Fruit fly (Drosophila melanogaster) whole organism, embryonic: ENCODE results near the gene COX7B.

ENCODE experiments used
- Asciz ChIP-seq: fragments of 200-800 bp; sonication (Bioruptor generic); optimal IDR thresholded peaks from 2 replicates; lab custom pipeline; 2017; ENCODE audit warnings: missing biosample characterization, mild to moderate bottlenecking, missing genetic modification characterization, missing genetic modification reagents
- CG10147 ChIP-seq: fragments of 200-800 bp; sonication (Bioruptor generic); optimal IDR thresholded peaks from 2 replicates; lab custom pipeline; 2019; ENCODE audit warnings: missing biosample characterization, mild to moderate bottlenecking, missing genetic modification characterization, moderate library complexity
- CG11504 ChIP-seq: fragments of 200-800 bp; sonication (Bioruptor generic); optimal IDR thresholded peaks from 3 replicates; lab custom pipeline; 2019; ENCODE audit warnings: missing biosample characterization, mild to moderate bottlenecking, missing genetic modification characterization, moderate library complexity
- CG13296 ChIP-seq: fragments of 200-800 bp; sonication (Bioruptor generic); optimal IDR thresholded peaks from 3 replicates; lab custom pipeline; 2018; ENCODE audit warnings: missing biosample characterization, mild to moderate bottlenecking, missing genetic modification characterization
- CG14441 ChIP-seq: fragments of 200-800 bp; sonication (Bioruptor generic); IDR thresholded peaks from 2 replicates; pipeline ENCODE4 v1.3.6; 2022; ENCODE audit warnings: missing biosample characterization, missing genetic modification characterization
- CG15269 ChIP-seq: fragments of 200-800 bp; sonication (Bioruptor generic); optimal IDR thresholded peaks from 2 replicates; lab custom pipeline; 2018; ENCODE audit warnings: missing biosample characterization, mild to moderate bottlenecking, missing genetic modification characterization, moderate library complexity
- CG17186 ChIP-seq: fragments of 200-800 bp; sonication (Bioruptor generic); optimal IDR thresholded peaks from 3 replicates; lab custom pipeline; 2017; ENCODE audit warnings: missing biosample characterization, missing genetic modification reagents, missing genetic modification characterization
- CG2120 ChIP-seq: fragments of 200-800 bp; sonication (Bioruptor generic); optimal IDR thresholded peaks from 3 replicates; lab custom pipeline; 2016; ENCODE audit warnings: missing biosample characterization, missing genetic modification characterization
- CG2678 ChIP-seq: fragments of 200-800 bp; sonication (Bioruptor generic); optimal IDR thresholded peaks from 3 replicates; lab custom pipeline; 2019; ENCODE audit warnings: missing biosample characterization, mild to moderate bottlenecking, missing genetic modification characterization, moderate library complexity
- CG34376 ChIP-seq: fragments of 200-800 bp; sonication (Bioruptor generic); optimal IDR thresholded peaks from 2 replicates; lab custom pipeline; 2018; ENCODE audit warnings: missing biosample characterization, mild to moderate bottlenecking, missing genetic modification characterization
- CG3838 ChIP-seq: fragments of 200-800 bp; sonication (Bioruptor generic); optimal IDR thresholded peaks from 3 replicates; lab custom pipeline; 2016; ENCODE audit warnings: missing biosample characterization, missing genetic modification characterization
- CG7745 ChIP-seq: fragments of 200-800 bp; sonication (Bioruptor generic); optimal IDR thresholded peaks from 2 replicates; lab custom pipeline; 2018; ENCODE audit warnings: missing biosample characterization, mild to moderate bottlenecking, missing genetic modification characterization, moderate library complexity
- CG7839 ChIP-seq: fragments of 200-800 bp; sonication (Bioruptor generic); optimal IDR thresholded peaks from 3 replicates; lab custom pipeline; 2018; ENCODE audit warnings: missing biosample characterization, mild to moderate bottlenecking, missing genetic modification characterization, moderate library complexity
- CG9437 ChIP-seq: fragments of 200-800 bp; sonication (Bioruptor generic); optimal IDR thresholded peaks from 2 replicates; lab custom pipeline; 2018; ENCODE audit warnings: missing biosample characterization, mild to moderate bottlenecking, missing genetic modification characterization
- CG9817 ChIP-seq: fragments of 200-800 bp; sonication (Bioruptor generic); optimal IDR thresholded peaks from 2 replicates; lab custom pipeline; 2018; ENCODE audit warnings: missing biosample characterization, mild to moderate bottlenecking, missing genetic modification characterization, moderate library complexity
- CG9932 ChIP-seq: fragments of 200-800 bp; sonication (Bioruptor generic); IDR thresholded peaks from 2 replicates; pipeline ENCODE4 v1.3.6; 2022; ENCODE audit warnings: missing biosample characterization, missing genetic modification characterization
- Camta ChIP-seq: fragments of 200-800 bp; sonication (Bioruptor generic); optimal IDR thresholded peaks from 2 replicates; lab custom pipeline; 2016; ENCODE audit warnings: missing biosample characterization, missing genetic modification characterization
- D19A ChIP-seq: fragments of 200-800 bp; optimal IDR thresholded peaks from 3 replicates; lab custom pipeline; 2019; ENCODE audit warnings: missing biosample characterization, mild to moderate bottlenecking, missing genetic modification characterization, moderate library complexity
- Dbx ChIP-seq: fragments of 200-800 bp; sonication (Bioruptor generic); IDR thresholded peaks from 3 replicates; pipeline ENCODE4 v1.3.6; 2022; ENCODE audit warnings: missing biosample characterization, missing genetic modification characterization
- Dip2 ChIP-seq: fragments of 200-800 bp; sonication (Bioruptor generic); IDR thresholded peaks from 2 replicates; pipeline ENCODE4 v1.3.6; 2022; ENCODE audit warnings: missing biosample characterization, missing genetic modification characterization
- Fer3 ChIP-seq: fragments of 200-800 bp; sonication (Bioruptor generic); optimal IDR thresholded peaks from 2 replicates; lab custom pipeline; 2018; ENCODE audit warnings: missing biosample characterization, mild to moderate bottlenecking, missing genetic modification characterization, moderate library complexity
- HLH54F ChIP-seq: fragments of 200-800 bp; sonication (Bioruptor generic); optimal IDR thresholded peaks from 3 replicates; lab custom pipeline; 2016; ENCODE audit warnings: missing biosample characterization, missing genetic modification characterization
- Hmr ChIP-seq: fragments of 200-800 bp; sonication (Bioruptor generic); optimal IDR thresholded peaks from 3 replicates; lab custom pipeline; 2017; ENCODE audit warnings: mild to moderate bottlenecking, missing biosample characterization, missing genetic modification reagents, missing genetic modification characterization
- Hr51 ChIP-seq, 2 experiments: fragments of 200-800 bp; sonication (Bioruptor generic); optimal IDR thresholded peaks; 2 replicates in 1 of 2; 3 replicates in 1 of 2; lab custom pipeline; 2016 to 2018; ENCODE audit warnings: missing biosample characterization in 2 of 2, missing genetic modification characterization in 2 of 2, mild to moderate bottlenecking in 1 of 2, moderate library complexity in 1 of 2
- Med ChIP-seq: fragments of 200-800 bp; sonication (Bioruptor generic); peaks from one replicate; lab custom pipeline; 2016; ENCODE audit warnings: missing biosample characterization, missing genetic modification characterization, mild to moderate bottlenecking, inconsistent platforms, moderate library complexity
- Mes4 ChIP-seq: fragments of 200-800 bp; sonication (Bioruptor generic); optimal IDR thresholded peaks from 2 replicates; lab custom pipeline; 2016; ENCODE audit warnings: missing biosample characterization, missing genetic modification characterization
- PHDP ChIP-seq: fragments of 200-800 bp; sonication (Bioruptor generic); optimal IDR thresholded peaks from 3 replicates; lab custom pipeline; 2018; ENCODE audit warnings: missing biosample characterization, mild to moderate bottlenecking, missing genetic modification characterization, moderate library complexity
- Sin3A ChIP-seq: fragments of >200 bp; optimal IDR thresholded peaks from 2 replicates; lab custom pipeline; 2018
- Sox100B ChIP-seq: fragments of 200-800 bp; sonication (Bioruptor generic); optimal IDR thresholded peaks from 3 replicates; lab custom pipeline; 2018; ENCODE audit warnings: missing biosample characterization, mild to moderate bottlenecking, missing genetic modification characterization
- bab2 ChIP-seq: fragments of 200-800 bp; sonication (Bioruptor generic); optimal IDR thresholded peaks from 2 replicates; lab custom pipeline; 2016; ENCODE audit warnings: missing biosample characterization, missing genetic modification characterization
- caup ChIP-seq: fragments of 200-800 bp; sonication (Bioruptor generic); optimal IDR thresholded peaks from 3 replicates; lab custom pipeline; 2017; ENCODE audit warnings: missing biosample characterization, mild to moderate bottlenecking, missing genetic modification characterization, moderate library complexity; ENCODE audit not compliant: severe bottlenecking
- dpn ChIP-seq, 2 experiments: fragments of 200-800 bp; sonication (Bioruptor generic); optimal IDR thresholded peaks; 3 replicates each; lab custom pipeline; 2016; ENCODE audit warnings: missing biosample characterization in 2 of 2, missing genetic modification characterization in 2 of 2
- exex ChIP-seq: fragments of 200-800 bp; sonication (Bioruptor generic); optimal IDR thresholded peaks from 4 replicates; lab custom pipeline; 2018; ENCODE audit warnings: missing biosample characterization, mild to moderate bottlenecking, missing genetic modification characterization, moderate library complexity
- fd96Cb ChIP-seq: fragments of 200-800 bp; sonication (Bioruptor generic); optimal IDR thresholded peaks from 2 replicates; lab custom pipeline; 2018; ENCODE audit warnings: missing biosample characterization, mild to moderate bottlenecking, missing genetic modification characterization, moderate library complexity
- grn ChIP-seq: fragments of 200-800 bp; sonication (Bioruptor generic); optimal IDR thresholded peaks from 3 replicates; lab custom pipeline; 2017; ENCODE audit warnings: missing biosample characterization, missing genetic modification characterization
- gro ChIP-seq: fragments of 200-800 bp; sonication (Bioruptor generic); optimal IDR thresholded peaks from 2 replicates; lab custom pipeline; 2016; ENCODE audit warnings: missing biosample characterization, missing genetic modification characterization
- lab ChIP-seq: fragments of 200-800 bp; sonication (Bioruptor generic); optimal IDR thresholded peaks from 3 replicates; lab custom pipeline; 2017; ENCODE audit warnings: missing biosample characterization, missing genetic modification characterization, mild to moderate bottlenecking, moderate library complexity, missing genetic modification reagents
- lilli ChIP-seq: fragments of 200-800 bp; sonication (Bioruptor generic); optimal IDR thresholded peaks from 3 replicates; lab custom pipeline; 2016; ENCODE audit warnings: missing biosample characterization, missing genetic modification characterization
- mld ChIP-seq: fragments of 200-800 bp; sonication (Bioruptor generic); IDR thresholded peaks from 3 replicates; pipeline ENCODE4 v1.3.6; 2022; ENCODE audit warnings: missing biosample characterization, missing genetic modification characterization; ENCODE audit not compliant: partially characterized antibody
- pfk ChIP-seq: fragments of 200-800 bp; sonication (Bioruptor generic); optimal IDR thresholded peaks from 2 replicates; lab custom pipeline; 2018; ENCODE audit warnings: missing biosample characterization, mild to moderate bottlenecking, missing genetic modification characterization, moderate library complexity
- phol ChIP-seq: fragments of 200-800 bp; sonication (Bioruptor generic); optimal IDR thresholded peaks from 3 replicates; lab custom pipeline; 2018; ENCODE audit warnings: missing biosample characterization, mild to moderate bottlenecking, missing genetic modification characterization, moderate library complexity
- pnt ChIP-seq: fragments of 200-800 bp; sonication (Bioruptor generic); optimal IDR thresholded peaks from 3 replicates; lab custom pipeline; 2016; ENCODE audit warnings: missing biosample characterization, missing genetic modification characterization
- row ChIP-seq: fragments of 200-800 bp; sonication (Bioruptor generic); IDR thresholded peaks from 3 replicates; pipeline ENCODE4 v1.3.6; 2022; ENCODE audit warnings: missing biosample characterization, missing genetic modification characterization
- sd ChIP-seq: fragments of 200-800 bp; sonication (Bioruptor generic); optimal IDR thresholded peaks from 3 replicates; lab custom pipeline; 2018; ENCODE audit warnings: missing biosample characterization, mild to moderate bottlenecking, missing genetic modification characterization, moderate library complexity
- sens ChIP-seq: fragments of 200-800 bp; sonication (Bioruptor generic); peaks from one replicate; lab custom pipeline; 2016; ENCODE audit warnings: missing biosample characterization, missing genetic modification characterization
- seq ChIP-seq: fragments of 200-800 bp; sonication (Bioruptor generic); IDR thresholded peaks from 2 replicates; pipeline ENCODE4 v1.3.6; 2022; ENCODE audit warnings: missing biosample characterization, missing genetic modification characterization
- wek ChIP-seq: fragments of 200-800 bp; sonication (Bioruptor generic); optimal IDR thresholded peaks from 3 replicates; lab custom pipeline; 2018; ENCODE audit warnings: missing biosample characterization, mild to moderate bottlenecking, missing genetic modification characterization, moderate library complexity

COX7B gene

dm6 chr3L:17430390-17430789 is 5.1 kb downstream of the COX7B start (continued):
- peak; percentile 61 for TF ChIP-seq sd

dm6 chr3L:17430957-17431585 is 5.8 kb downstream of the COX7B start:
- TF ChIP-seq CG17186 (GFP tag; lab: Kevin White, UChicago) (no peak), CG9932 (peak; percentile 15; the same call in 1 of the 2 replicates), Asciz (GFP tag; lab: Kevin White, UChicago) (peak; percentile 30), mld (GFP tag; lab: Robert Waterston, UW) (no peak), sens (GFP tag; lab: Kevin White, UChicago) (peak; percentile 79), CG9817 (tag; lab: Kevin White, UChicago) (peak; percentile 5), Med (GFP tag; lab: Kevin White, UChicago) (peak; percentile 69), Dip2 (GFP tag; lab: Robert Waterston, UW) (no peak), CG13296 (GFP tag; lab: Kevin White, UChicago) (peak; percentile 11), wek (GFP tag; lab: Kevin White, UChicago) (no peak), dpn (GFP tag; optimal IDR thresholded peaks at IDR 0.05; lab: Kevin White, UChicago) (peak in 1 of 2 experiments; percentile 21), Mes4 (GFP tag; lab: Kevin White, UChicago) (no peak), bab2 (GFP tag; lab: Kevin White, UChicago) (peak; percentile 11), Hr51 (GFP tag; optimal IDR thresholded peaks at IDR 0.05; lab: Kevin White, UChicago) (peak in 1 of 2 experiments; percentile 31), CG11504 (tag; lab: Kevin White, UChicago) (peak; percentile 15), CG3838 (GFP tag; lab: Kevin White, UChicago) (no peak), pnt (GFP tag; lab: Kevin White, UChicago) (no peak), CG7745 (tag; lab: Kevin White, UChicago) (no peak), grn (peak; percentile 51), Hmr (peak; percentile 49), Sox100B (GFP tag; lab: Kevin White, UChicago) (no peak), fd96Cb (tag; lab: Kevin White, UChicago) (no peak), row (GFP tag; lab: Robert Waterston, UW) (peak; percentile 35; the same call in 1 of the 3 replicates), Fer3 (peak; percentile 26), CG7839 (tag; lab: Kevin White, UChicago) (peak; percentile 21), lilli (GFP tag; lab: Kevin White, UChicago) (peak; percentile 14), CG34376 (GFP tag; lab: Kevin White, UChicago) (peak; percentile 73), HLH54F (GFP tag; lab: Kevin White, UChicago) (no peak), CG15269 (tag; lab: Kevin White, UChicago) (peak; percentile 33), CG2120 (GFP tag; lab: Kevin White, UChicago) (peak; percentile 27), CG10147 (GFP tag; lab: Kevin White, UChicago) (peak; percentile 22), pfk (peak; percentile 81), exex (peak; percentile 90), lab (GFP tag; lab: Kevin White, UChicago) (peak; percentile 40), Dbx (GFP tag; lab: Robert Waterston, UW) (0 out of 3 replicates have a peak, but pooled peaks have one; percentile 31), Sin3A (lab: Kevin White, UChicago) (no peak), D19A (tag; lab: Kevin White, UChicago) (peak; percentile 65), phol (peak; percentile 5), caup (GFP tag; lab: Kevin White, UChicago) (peak; percentile 5), gro (GFP tag; lab: Kevin White, UChicago) (peak; percentile 7), PHDP (tag; lab: Kevin White, UChicago) (peak; percentile 34), CG9437 (GFP tag; lab: Kevin White, UChicago) (no peak), CG14441 (GFP tag; lab: Robert Waterston, UW) (peak; percentile 51; the same call in 1 of the 2 replicates), Camta (GFP tag; lab: Kevin White, UChicago) (no peak), CG2678 (tag; lab: Kevin White, UChicago) (peak; percentile 15), seq (GFP tag; lab: Robert Waterston, UW) (peak; percentile 24; the same call in 1 of the 2 replicates)
